Worm (Caenorhabditis elegans): ENCODE measurements around the gene psmd-9.

ce11 chrII:6915875-6916274 lies 14.0 kb downstream of the psmd-9 start, which contains the start of gene B0252.8:
- TF ChIP-seq pha-4 (tag; optimal IDR thresholded peaks at IDR 0.05) (no peak), nhr-43 (tag; optimal IDR thresholded peaks at IDR 0.05; ENCODE audit: poor library complexity, severe bottlenecking) (no peak), ztf-4 (tag; optimal IDR thresholded peaks at IDR 0.05) (no peak), ceh-16 (tag; optimal IDR thresholded peaks at IDR 0.05) (no peak), nhr-23 (tag; optimal IDR thresholded peaks at IDR 0.05) (no peak), unc-39 (tag; optimal IDR thresholded peaks at IDR 0.05) (no peak), unc-62 (GFP tag; optimal IDR thresholded peaks at IDR 0.05) (no peak)

All from whole organism, L3 larva.